Fruit fly (Drosophila melanogaster) whole organism, embryonic: ENCODE data around the gene LManIV.

Source experiments
- ATbp ChIP-seq: fragments of 200-800 bp; sonication (Bioruptor generic); optimal IDR thresholded peaks from 2 replicates; lab custom pipeline; 2017; ENCODE audit warnings: missing biosample characterization, mild to moderate bottlenecking, missing genetic modification characterization, missing genetic modification reagents
- Antp ChIP-seq: fragments of 200-800 bp; sonication (Bioruptor generic); optimal IDR thresholded peaks from 3 replicates; lab custom pipeline; 2016; ENCODE audit warnings: missing biosample characterization, missing genetic modification characterization
- CG10147 ChIP-seq: fragments of 200-800 bp; sonication (Bioruptor generic); optimal IDR thresholded peaks from 2 replicates; lab custom pipeline; 2019; ENCODE audit warnings: missing biosample characterization, mild to moderate bottlenecking, missing genetic modification characterization, moderate library complexity
- CG1024 ChIP-seq: fragments of 200-800 bp; sonication (Bioruptor generic); IDR thresholded peaks from 2 replicates; pipeline ENCODE4 v1.3.6; 2022; ENCODE audit warnings: missing biosample characterization, missing genetic modification characterization
- CG10267 ChIP-seq: fragments of 200-800 bp; sonication (Bioruptor generic); optimal IDR thresholded peaks from 2 replicates; lab custom pipeline; 2018; ENCODE audit warnings: missing biosample characterization, mild to moderate bottlenecking, missing genetic modification characterization, moderate library complexity
- CG10321 ChIP-seq: fragments of 200-800 bp; sonication (Bioruptor generic); IDR thresholded peaks from 2 replicates; pipeline ENCODE4 v1.3.6; 2022; ENCODE audit warnings: missing biosample characterization, missing genetic modification characterization
- CG11456 ChIP-seq: fragments of 200-800 bp; sonication (Bioruptor generic); IDR thresholded peaks from 3 replicates; pipeline ENCODE4 v1.3.6; 2022; ENCODE audit warnings: missing biosample characterization, missing genetic modification characterization
- CG13424 ChIP-seq: fragments of 200-800 bp; sonication (Bioruptor generic); optimal IDR thresholded peaks from 2 replicates; lab custom pipeline; 2019; ENCODE audit warnings: missing biosample characterization, mild to moderate bottlenecking, missing genetic modification characterization, moderate library complexity
- CG14050 ChIP-seq: fragments of 200-800 bp; sonication (Bioruptor generic); IDR thresholded peaks from 3 replicates; pipeline ENCODE4 v1.3.6; 2022; ENCODE audit warnings: missing biosample characterization, missing genetic modification characterization
- CG17359 ChIP-seq: fragments of 200-800 bp; sonication (Bioruptor generic); optimal IDR thresholded peaks from 3 replicates; lab custom pipeline; 2018; ENCODE audit warnings: missing biosample characterization, mild to moderate bottlenecking, missing genetic modification characterization, moderate library complexity
- CG17385 ChIP-seq: fragments of 200-800 bp; sonication (Bioruptor generic); optimal IDR thresholded peaks from 3 replicates; lab custom pipeline; 2018; ENCODE audit warnings: missing biosample characterization, mild to moderate bottlenecking, missing genetic modification characterization
- CG31224 ChIP-seq: fragments of 200-800 bp; sonication (Bioruptor generic); IDR thresholded peaks from 2 replicates; pipeline ENCODE4 v1.3.6; 2022; ENCODE audit warnings: missing biosample characterization, missing genetic modification characterization
- CG3838 ChIP-seq: fragments of 200-800 bp; sonication (Bioruptor generic); optimal IDR thresholded peaks from 3 replicates; lab custom pipeline; 2016; ENCODE audit warnings: missing biosample characterization, missing genetic modification characterization
- CG4617 ChIP-seq: fragments of 200-800 bp; sonication (Bioruptor generic); optimal IDR thresholded peaks from 3 replicates; lab custom pipeline; 2016; ENCODE audit warnings: missing biosample characterization, missing genetic modification characterization, borderline replicate concordance
- CG5180 ChIP-seq: fragments of 200-800 bp; sonication (Bioruptor generic); optimal IDR thresholded peaks from 3 replicates; lab custom pipeline; 2017; ENCODE audit warnings: missing biosample characterization, missing genetic modification characterization, mild to moderate bottlenecking, moderate library complexity, missing genetic modification reagents
- CG6813 ChIP-seq: fragments of 200-800 bp; sonication (Bioruptor generic); optimal IDR thresholded peaks from 2 replicates; lab custom pipeline; 2017; ENCODE audit warnings: missing biosample characterization, missing genetic modification characterization, mild to moderate bottlenecking, moderate library complexity, missing genetic modification reagents
- CG6854 ChIP-seq: fragments of 200-800 bp; sonication (Bioruptor generic); optimal IDR thresholded peaks from 3 replicates; lab custom pipeline; 2017; ENCODE audit warnings: missing biosample characterization, mild to moderate bottlenecking, missing genetic modification characterization
- CG7786 ChIP-seq: fragments of 200-800 bp; sonication (Bioruptor generic); optimal IDR thresholded peaks from 2 replicates; lab custom pipeline; 2016; ENCODE audit warnings: missing biosample characterization, missing genetic modification characterization
- CG8388 ChIP-seq: fragments of 200-800 bp; sonication (Bioruptor generic); optimal IDR thresholded peaks from 2 replicates; lab custom pipeline; 2019; ENCODE audit warnings: missing biosample characterization, mild to moderate bottlenecking, missing genetic modification characterization, moderate library complexity
- CTCF ChIP-seq: fragments of 200-800 bp; sonication (Bioruptor generic); optimal IDR thresholded peaks from 2 replicates; lab custom pipeline; 2017; ENCODE audit warnings: missing biosample characterization, mild to moderate bottlenecking, missing genetic modification characterization, moderate library complexity
- Doc3 ChIP-seq: fragments of 200-800 bp; sonication (Bioruptor generic); IDR thresholded peaks from 3 replicates; pipeline ENCODE4 v1.3.6; 2022; ENCODE audit warnings: missing biosample characterization, missing genetic modification characterization; ENCODE audit not compliant: partially characterized antibody
- E2f1 ChIP-seq: fragments of 200-800 bp; sonication (Bioruptor generic); IDR thresholded peaks from 2 replicates; pipeline ENCODE4 v1.3.6; 2022; ENCODE audit warnings: missing biosample characterization, missing genetic modification characterization
- Ets65A ChIP-seq: fragments of 200-800 bp; sonication (Bioruptor generic); peaks from one replicate; lab custom pipeline; 2016; ENCODE audit warnings: missing biosample characterization, missing genetic modification characterization
- H15 ChIP-seq: fragments of 200-800 bp; sonication (Bioruptor generic); IDR thresholded peaks from 3 replicates; pipeline ENCODE4 v1.3.6; 2022; ENCODE audit warnings: missing biosample characterization, missing genetic modification characterization
- Hand ChIP-seq: fragments of 200-800 bp; sonication (Bioruptor generic); optimal IDR thresholded peaks from 2 replicates; lab custom pipeline; 2017; ENCODE audit warnings: mild to moderate bottlenecking, missing biosample characterization, missing genetic modification reagents, missing genetic modification characterization
- MBD-R2 ChIP-seq: fragments of 200-800 bp; sonication (Bioruptor generic); IDR thresholded peaks from 2 replicates; pipeline ENCODE4 v1.3.6; 2022; ENCODE audit warnings: missing biosample characterization, missing genetic modification characterization
- Meics ChIP-seq: fragments of 200-800 bp; sonication (Bioruptor generic); optimal IDR thresholded peaks from 2 replicates; lab custom pipeline; 2017; ENCODE audit warnings: missing biosample characterization, mild to moderate bottlenecking, missing genetic modification characterization
- NFAT ChIP-seq: fragments of 200-800 bp; sonication (Bioruptor generic); IDR thresholded peaks from 2 replicates; pipeline ENCODE4 v1.3.6; 2022; ENCODE audit warnings: missing biosample characterization, missing genetic modification characterization
- Nf-YA ChIP-seq: fragments of 200-800 bp; sonication (Bioruptor generic); IDR thresholded peaks from 2 replicates; pipeline ENCODE4 v1.3.6; 2022; ENCODE audit warnings: missing biosample characterization, missing genetic modification characterization
- PHDP ChIP-seq: fragments of 200-800 bp; sonication (Bioruptor generic); optimal IDR thresholded peaks from 3 replicates; lab custom pipeline; 2018; ENCODE audit warnings: missing biosample characterization, mild to moderate bottlenecking, missing genetic modification characterization, moderate library complexity
- Pdp1 ChIP-seq, 2 experiments: fragments of 200-800 bp; sonication (Bioruptor generic); optimal IDR thresholded peaks; 3 replicates each; lab custom pipeline; 2016; ENCODE audit warnings: missing biosample characterization in 2 of 2, missing genetic modification characterization in 2 of 2, mild to moderate bottlenecking in 1 of 2, moderate library complexity in 1 of 2
- Sin3A ChIP-seq: fragments of >200 bp; optimal IDR thresholded peaks from 2 replicates; lab custom pipeline; 2018
- Trl ChIP-seq, 3 experiments: fragments of >200 bp in 2 of 3; fragments of 200-800 bp in 1 of 3; sonication (Bioruptor generic) in 1 of 3; optimal IDR thresholded peaks; 2 replicates in 1 of 3; 3 replicates in 2 of 3; lab custom pipeline; 2016 to 2017; ENCODE audit warnings: missing biosample characterization in 1 of 3, missing genetic modification characterization in 1 of 3
- Xbp1 ChIP-seq: fragments of 200-800 bp; sonication (Bioruptor generic); optimal IDR thresholded peaks from 3 replicates; lab custom pipeline; 2016; ENCODE audit warnings: missing biosample characterization, mild to moderate bottlenecking, missing genetic modification characterization
- aop ChIP-seq: fragments of 200-800 bp; sonication (Bioruptor generic); IDR thresholded peaks from 2 replicates; pipeline ENCODE4 v1.3.6; 2022; ENCODE audit warnings: missing biosample characterization, missing genetic modification characterization
- ara ChIP-seq: fragments of 200-800 bp; sonication (Bioruptor generic); IDR thresholded peaks from 2 replicates; pipeline ENCODE4 v1.3.6; 2022; ENCODE audit warnings: missing biosample characterization, missing genetic modification characterization
- ase ChIP-seq: fragments of 200-800 bp; sonication (Bioruptor generic); IDR thresholded peaks from 3 replicates; pipeline ENCODE4 v1.3.6; 2022; ENCODE audit warnings: missing biosample characterization, missing genetic modification characterization
- cato ChIP-seq: fragments of 200-800 bp; sonication (Bioruptor generic); optimal IDR thresholded peaks from 2 replicates; lab custom pipeline; 2016; ENCODE audit warnings: missing biosample characterization, missing genetic modification characterization, borderline replicate concordance
- chm ChIP-seq: fragments of 200-800 bp; sonication (Bioruptor generic); IDR thresholded peaks from 2 replicates; pipeline ENCODE4 v1.3.6; 2022; ENCODE audit warnings: missing biosample characterization, missing genetic modification characterization
- dati ChIP-seq: fragments of 200-800 bp; sonication (Bioruptor generic); IDR thresholded peaks from 2 replicates; pipeline ENCODE4 v1.3.6; 2022; ENCODE audit warnings: missing biosample characterization, missing genetic modification characterization
- pita ChIP-seq: fragments of 200-800 bp; sonication (Bioruptor generic); optimal IDR thresholded peaks from 2 replicates; lab custom pipeline; 2017; ENCODE audit warnings: missing biosample characterization, mild to moderate bottlenecking, missing genetic modification characterization
- pnt ChIP-seq: fragments of 200-800 bp; sonication (Bioruptor generic); optimal IDR thresholded peaks from 3 replicates; lab custom pipeline; 2016; ENCODE audit warnings: missing biosample characterization, missing genetic modification characterization
- psq ChIP-seq: fragments of 200-800 bp; sonication (Bioruptor generic); optimal IDR thresholded peaks from 2 replicates; lab custom pipeline; 2017; ENCODE audit warnings: missing biosample characterization, missing genetic modification characterization
- row ChIP-seq: fragments of 200-800 bp; sonication (Bioruptor generic); IDR thresholded peaks from 3 replicates; pipeline ENCODE4 v1.3.6; 2022; ENCODE audit warnings: missing biosample characterization, missing genetic modification characterization
- slbo ChIP-seq: fragments of 200-800 bp; sonication (Bioruptor generic); IDR thresholded peaks from 2 replicates; pipeline ENCODE4 v1.3.6; 2022; ENCODE audit warnings: missing biosample characterization, missing genetic modification characterization
- stwl ChIP-seq: fragments of 200-800 bp; sonication (Bioruptor generic); optimal IDR thresholded peaks from 3 replicates; lab custom pipeline; 2018; ENCODE audit warnings: missing biosample characterization, mild to moderate bottlenecking, missing genetic modification characterization, moderate library complexity
- tap ChIP-seq: fragments of 200-800 bp; optimal IDR thresholded peaks from 3 replicates; lab custom pipeline; 2019; ENCODE audit warnings: missing biosample characterization, mild to moderate bottlenecking, missing genetic modification characterization, moderate library complexity
- toy ChIP-seq: fragments of 200-800 bp; sonication (Bioruptor generic); IDR thresholded peaks from 2 replicates; pipeline ENCODE4 v1.3.6; 2022; ENCODE audit warnings: missing biosample characterization, missing genetic modification characterization
- vfl ChIP-seq: fragments of 200-800 bp; sonication (Bioruptor generic); optimal IDR thresholded peaks from 2 replicates; lab custom pipeline; 2016; ENCODE audit warnings: missing biosample characterization, missing genetic modification characterization
- zf30C ChIP-seq: fragments of 200-800 bp; sonication (Bioruptor generic); optimal IDR thresholded peaks from 3 replicates; lab custom pipeline; 2018; ENCODE audit warnings: missing biosample characterization, mild to moderate bottlenecking, missing genetic modification characterization
- zfh1 ChIP-seq: fragments of 200-800 bp; sonication (Bioruptor generic); IDR thresholded peaks from 3 replicates; pipeline ENCODE4 v1.3.6; 2022; ENCODE audit warnings: missing biosample characterization, missing genetic modification characterization
- zfh2 ChIP-seq: fragments of 200-800 bp; sonication (Bioruptor generic); optimal IDR thresholded peaks from 2 replicates; lab custom pipeline; 2016; ENCODE audit warnings: missing biosample characterization, missing genetic modification characterization

LManIV gene

DNA sequence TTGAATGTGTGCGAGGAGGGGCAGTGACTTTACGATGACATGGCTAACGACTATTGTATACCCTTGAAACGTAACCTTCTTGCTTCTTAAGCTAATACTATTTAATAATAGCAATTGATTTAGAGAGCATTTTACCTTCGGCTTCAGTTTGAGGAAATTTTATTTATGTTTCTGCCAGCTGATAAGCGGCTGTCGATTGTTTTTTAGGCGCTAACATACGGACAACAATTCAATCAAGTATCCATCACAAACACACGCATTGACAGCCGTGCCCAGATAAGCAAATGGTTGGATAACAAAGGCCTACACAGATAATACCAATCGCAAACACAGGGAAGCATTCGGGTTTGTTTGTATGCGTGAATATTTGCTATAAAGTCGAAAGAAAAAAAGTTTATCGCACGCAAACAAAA, 33.9 kb downstream of the LManIV start (continued):
- TF ChIP-seq CG8388 = peak; percentile 25
- TF ChIP-seq pita (GFP tag; lab: Kevin White, UChicago) = no peak
- TF ChIP-seq row (GFP tag; lab: Robert Waterston, UW) = peak; percentile 93
- peak; percentile 34 for TF ChIP-seq Xbp1 (GFP tag; lab: Kevin White, UChicago)
- TF ChIP-seq vfl (GFP tag; lab: Kevin White, UChicago) = no peak
- peak; percentile 29; the same call in 1 of the 3 replicates for TF ChIP-seq CG14050 (GFP tag; lab: Robert Waterston, UW)
- TF ChIP-seq CG10267 (tag; lab: Kevin White, UChicago) = no peak
- TF ChIP-seq pnt (GFP tag; lab: Kevin White, UChicago) = no peak
- TF ChIP-seq slbo (GFP tag; lab: Robert Waterston, UW) = peak; percentile 73
- TF ChIP-seq PHDP (tag; lab: Kevin White, UChicago) = peak; percentile 59
- TF ChIP-seq Hand (GFP tag; lab: Kevin White, UChicago) = peak; percentile 40
- TF ChIP-seq CG5180 (GFP tag; lab: Kevin White, UChicago) = no peak
- 0 out of 2 replicates have a peak, but pooled peaks have one; percentile 25 for TF ChIP-seq E2f1 (GFP tag; lab: Robert Waterston, UW)
- no peak for TF ChIP-seq CG4617 (GFP tag; lab: Kevin White, UChicago)
- TF ChIP-seq CG6854 = no peak
- no peak for TF ChIP-seq Antp (GFP tag; lab: Kevin White, UChicago)
- TF ChIP-seq NFAT = peak; percentile 60; the same call in 1 of the 2 replicates
- no peak for TF ChIP-seq Sin3A (lab: Kevin White, UChicago)
- no peak for TF ChIP-seq zf30C (GFP tag; lab: Kevin White, UChicago)
- peak; percentile 15 for TF ChIP-seq CG6813 (GFP tag; lab: Kevin White, UChicago)
- TF ChIP-seq CG13424 = peak; percentile 33
- no peak for TF ChIP-seq CTCF (GFP tag; lab: Kevin White, UChicago)
- TF ChIP-seq ase = no peak
- TF ChIP-seq CG7786 (GFP tag; lab: Kevin White, UChicago) = peak; percentile 23
- peak; percentile 67 for TF ChIP-seq Ets65A (GFP tag; lab: Kevin White, UChicago)
- TF ChIP-seq CG1024 = no peak
- TF ChIP-seq chm (GFP tag; lab: Robert Waterston, UW) = no peak
- TF ChIP-seq dati (GFP tag; lab: Robert Waterston, UW) = no peak
- no peak for TF ChIP-seq MBD-R2 (GFP tag; lab: Robert Waterston, UW)
- TF ChIP-seq Pdp1 (GFP tag; optimal IDR thresholded peaks at IDR 0.05; lab: Kevin White, UChicago) = peak; percentile 14 to 90
- TF ChIP-seq CG17359 = peak; percentile 34
- no peak for TF ChIP-seq psq (GFP tag; lab: Kevin White, UChicago)
- TF ChIP-seq Meics (GFP tag; lab: Kevin White, UChicago) = peak; percentile 52
- no peak for TF ChIP-seq stwl (tag; lab: Kevin White, UChicago)
- TF ChIP-seq aop (GFP tag; lab: Robert Waterston, UW) = no peak
- TF ChIP-seq Trl (optimal IDR thresholded peaks at IDR 0.05; lab: Kevin White, UChicago) = no peak
- peak; percentile 30 for TF ChIP-seq Trl (GFP tag; optimal IDR thresholded peaks at IDR 0.05; lab: Kevin White, UChicago)
- 0 out of 3 replicates have a peak, but pooled peaks have one; percentile 31 for TF ChIP-seq H15 (GFP tag; lab: Robert Waterston, UW)
- TF ChIP-seq ara (GFP tag; lab: Robert Waterston, UW) = peak; percentile 66
- TF ChIP-seq CG3838 = no peak
- peak; percentile 25 for TF ChIP-seq CG10147 (GFP tag; lab: Kevin White, UChicago)
- TF ChIP-seq CG10321 (GFP tag; lab: Robert Waterston, UW) = no peak
- TF ChIP-seq zfh2 (GFP tag; lab: Kevin White, UChicago) = peak; percentile 44
- TF ChIP-seq Nf-YA = no peak
- no peak for TF ChIP-seq toy (GFP tag; lab: Robert Waterston, UW)
- 0 out of 3 replicates have a peak, but pooled peaks have one; percentile 18 for TF ChIP-seq zfh1 (GFP tag; lab: Robert Waterston, UW)
- TF ChIP-seq CG11456 (GFP tag; lab: Robert Waterston, UW) = no peak
- TF ChIP-seq CG31224 = no peak
- TF ChIP-seq Doc3 (GFP tag; lab: Robert Waterston, UW) = no peak
- TF ChIP-seq cato (GFP tag; lab: Kevin White, UChicago) = no peak
- TF ChIP-seq CG17385 = peak; percentile 33
- TF ChIP-seq ATbp = peak; percentile 30
- peak; percentile 51 for TF ChIP-seq tap (tag; lab: Kevin White, UChicago)
